Fruit fly (Drosophila melanogaster) whole organism, embryonic: Measurements from ENCODE around the gene Cp16.
A peak's percentile ranks its signal among the peaks of the same experiment; 100 is the strongest.

ENCODE experiments used
- Aef1 ChIP-seq: fragments of 200-800 bp; sonication (Bioruptor generic); IDR thresholded peaks from 3 replicates; pipeline ENCODE4 v1.3.6; 2022; ENCODE audit warnings: missing biosample characterization, missing genetic modification characterization
- Atf6 ChIP-seq: fragments of 200-800 bp; sonication (Bioruptor generic); IDR thresholded peaks from 2 replicates; pipeline ENCODE4 v1.3.6; 2022; ENCODE audit warnings: missing biosample characterization, missing genetic modification characterization
- CG10543 ChIP-seq: fragments of 200-800 bp; sonication (Bioruptor generic); optimal IDR thresholded peaks from 3 replicates; lab custom pipeline; 2017; ENCODE audit warnings: missing biosample characterization, mild to moderate bottlenecking, missing genetic modification characterization, moderate library complexity
- CG11398 ChIP-seq: fragments of 200-800 bp; sonication (Bioruptor generic); optimal IDR thresholded peaks from 2 replicates; lab custom pipeline; 2016; ENCODE audit warnings: missing biosample characterization, missing genetic modification characterization
- CG1233 ChIP-seq: fragments of 200-800 bp; sonication (Bioruptor generic); optimal IDR thresholded peaks from 4 replicates; lab custom pipeline; 2018; ENCODE audit warnings: missing biosample characterization, mild to moderate bottlenecking, missing genetic modification characterization
- CG13424 ChIP-seq: fragments of 200-800 bp; sonication (Bioruptor generic); optimal IDR thresholded peaks from 2 replicates; lab custom pipeline; 2019; ENCODE audit warnings: missing biosample characterization, mild to moderate bottlenecking, missing genetic modification characterization, moderate library complexity
- CG13894 ChIP-seq: fragments of 200-800 bp; sonication (Bioruptor generic); optimal IDR thresholded peaks from 3 replicates; lab custom pipeline; 2018; ENCODE audit warnings: missing biosample characterization, mild to moderate bottlenecking, missing genetic modification characterization, moderate library complexity
- CG14050 ChIP-seq: fragments of 200-800 bp; sonication (Bioruptor generic); IDR thresholded peaks from 3 replicates; pipeline ENCODE4 v1.3.6; 2022; ENCODE audit warnings: missing biosample characterization, missing genetic modification characterization
- CG15073 ChIP-seq: fragments of 200-800 bp; sonication (Bioruptor generic); optimal IDR thresholded peaks from 2 replicates; lab custom pipeline; 2016; ENCODE audit warnings: missing biosample characterization, missing genetic modification characterization
- CG16779 ChIP-seq: fragments of 200-800 bp; sonication (Bioruptor generic); IDR thresholded peaks from 2 replicates; pipeline ENCODE4 v1.3.6; 2022; ENCODE audit warnings: missing biosample characterization, missing genetic modification characterization
- CG2712 ChIP-seq: fragments of 200-800 bp; optimal IDR thresholded peaks from 3 replicates; lab custom pipeline; 2019; ENCODE audit warnings: missing biosample characterization, mild to moderate bottlenecking, missing genetic modification characterization, moderate library complexity
- CG34376 ChIP-seq: fragments of 200-800 bp; sonication (Bioruptor generic); optimal IDR thresholded peaks from 2 replicates; lab custom pipeline; 2018; ENCODE audit warnings: missing biosample characterization, mild to moderate bottlenecking, missing genetic modification characterization
- CG3838 ChIP-seq: fragments of 200-800 bp; sonication (Bioruptor generic); optimal IDR thresholded peaks from 3 replicates; lab custom pipeline; 2016; ENCODE audit warnings: missing biosample characterization, missing genetic modification characterization
- CG4707 ChIP-seq: fragments of 200-800 bp; sonication (Bioruptor generic); optimal IDR thresholded peaks from 2 replicates; lab custom pipeline; 2018; ENCODE audit warnings: missing biosample characterization, mild to moderate bottlenecking, missing genetic modification characterization, moderate library complexity
- CG4730 ChIP-seq: fragments of 200-800 bp; sonication (Bioruptor generic); IDR thresholded peaks from 2 replicates; pipeline ENCODE4 v1.3.6; 2022; ENCODE audit warnings: missing biosample characterization, missing genetic modification characterization
- CG4854 ChIP-seq: fragments of 200-800 bp; sonication (Bioruptor generic); optimal IDR thresholded peaks from 2 replicates; lab custom pipeline; 2016; ENCODE audit warnings: missing biosample characterization, missing genetic modification characterization, inconsistent platforms
- CG6683 ChIP-seq: fragments of 200-800 bp; sonication (Bioruptor generic); optimal IDR thresholded peaks from 2 replicates; lab custom pipeline; 2017; ENCODE audit warnings: missing biosample characterization, mild to moderate bottlenecking, missing genetic modification characterization, missing genetic modification reagents
- CG6854 ChIP-seq: fragments of 200-800 bp; sonication (Bioruptor generic); optimal IDR thresholded peaks from 3 replicates; lab custom pipeline; 2017; ENCODE audit warnings: missing biosample characterization, mild to moderate bottlenecking, missing genetic modification characterization
- CG7271 ChIP-seq: fragments of 200-800 bp; sonication (Bioruptor generic); optimal IDR thresholded peaks from 2 replicates; lab custom pipeline; 2018; ENCODE audit warnings: missing biosample characterization, mild to moderate bottlenecking, missing genetic modification characterization, moderate library complexity
- CG8281 ChIP-seq: fragments of 200-800 bp; sonication (Bioruptor generic); optimal IDR thresholded peaks from 2 replicates; lab custom pipeline; 2018; ENCODE audit warnings: missing biosample characterization, mild to moderate bottlenecking, missing genetic modification characterization, moderate library complexity
- CG8944 ChIP-seq: fragments of 200-800 bp; sonication (Bioruptor generic); optimal IDR thresholded peaks from 3 replicates; lab custom pipeline; 2016; ENCODE audit warnings: missing biosample characterization, missing genetic modification characterization
- CTCF ChIP-seq: fragments of 200-800 bp; sonication (Bioruptor generic); optimal IDR thresholded peaks from 2 replicates; lab custom pipeline; 2017; ENCODE audit warnings: missing biosample characterization, mild to moderate bottlenecking, missing genetic modification characterization, moderate library complexity
- Deaf1 ChIP-seq: fragments of 200-800 bp; optimal IDR thresholded peaks from 3 replicates; lab custom pipeline; 2019; ENCODE audit warnings: missing biosample characterization, mild to moderate bottlenecking, missing genetic modification characterization, moderate library complexity
- E2f2 ChIP-seq: fragments of 200-800 bp; sonication (Bioruptor generic); IDR thresholded peaks from 2 replicates; pipeline ENCODE4 v1.3.6; 2022; ENCODE audit warnings: missing biosample characterization, missing genetic modification characterization
- Eip74EF ChIP-seq, 2 experiments: fragments of 200-800 bp in 1 of 2; fragments of >200 bp in 1 of 2; sonication (Bioruptor generic) in 1 of 2; optimal IDR thresholded peaks; 2 replicates each; lab custom pipeline; 2017 to 2019; ENCODE audit warnings: missing biosample characterization in 2 of 2, missing genetic modification characterization in 2 of 2, mild to moderate bottlenecking in 1 of 2, moderate library complexity in 1 of 2
- Hmr ChIP-seq: fragments of 200-800 bp; sonication (Bioruptor generic); optimal IDR thresholded peaks from 3 replicates; lab custom pipeline; 2017; ENCODE audit warnings: mild to moderate bottlenecking, missing biosample characterization, missing genetic modification reagents, missing genetic modification characterization
- Oli ChIP-seq: fragments of 200-800 bp; sonication (Bioruptor generic); optimal IDR thresholded peaks from 2 replicates; lab custom pipeline; 2018; ENCODE audit warnings: missing biosample characterization, mild to moderate bottlenecking, missing genetic modification characterization, moderate library complexity
- Optix ChIP-seq: fragments of 200-800 bp; sonication (Bioruptor generic); IDR thresholded peaks from 3 replicates; pipeline ENCODE4 v1.3.6; 2022; ENCODE audit warnings: missing biosample characterization, missing genetic modification characterization
- Ptx1 ChIP-seq: fragments of 200-800 bp; sonication (Bioruptor generic); IDR thresholded peaks from 2 replicates; pipeline ENCODE4 v1.3.6; 2022; ENCODE audit warnings: missing biosample characterization, missing genetic modification characterization
- Stat92E ChIP-seq, 3 experiments: fragments of >200 bp in 2 of 3; fragments of 200-800 bp in 1 of 3; sonication (Bioruptor generic) in 1 of 3; optimal IDR thresholded peaks; 2 replicates each; lab custom pipeline; 2017 to 2019; ENCODE audit warnings: missing biosample characterization in 3 of 3, missing genetic modification characterization in 3 of 3, mild to moderate bottlenecking in 1 of 3, moderate library complexity in 1 of 3
- Taf1 ChIP-seq: fragments of 200-800 bp; sonication (Bioruptor generic); IDR thresholded peaks from 2 replicates; pipeline ENCODE4 v1.3.6; 2022; ENCODE audit warnings: missing biosample characterization, missing genetic modification characterization
- bbx ChIP-seq: fragments of 200-800 bp; sonication (Bioruptor generic); IDR thresholded peaks from 2 replicates; pipeline ENCODE4 v1.3.6; 2022; ENCODE audit warnings: missing biosample characterization, missing genetic modification characterization; ENCODE audit not compliant: partially characterized antibody
- bigmax ChIP-seq: fragments of 200-800 bp; sonication (Bioruptor generic); optimal IDR thresholded peaks from 2 replicates; lab custom pipeline; 2018; ENCODE audit warnings: missing biosample characterization, mild to moderate bottlenecking, missing genetic modification characterization
- corto ChIP-seq: fragments of 200-800 bp; sonication (Bioruptor generic); optimal IDR thresholded peaks from 2 replicates; lab custom pipeline; 2016; ENCODE audit warnings: missing biosample characterization, mild to moderate bottlenecking, missing genetic modification characterization, moderate library complexity
- gem ChIP-seq: fragments of 200-800 bp; sonication (Bioruptor generic); optimal IDR thresholded peaks from 2 replicates; lab custom pipeline; 2019; ENCODE audit warnings: missing biosample characterization, mild to moderate bottlenecking, missing genetic modification characterization, moderate library complexity
- ind ChIP-seq: fragments of 200-800 bp; sonication (Bioruptor generic); optimal IDR thresholded peaks from 3 replicates; lab custom pipeline; 2016; ENCODE audit warnings: missing biosample characterization, missing genetic modification characterization
- kay ChIP-seq: fragments of 200-800 bp; sonication (Bioruptor generic); optimal IDR thresholded peaks from 2 replicates; lab custom pipeline; 2016; ENCODE audit warnings: missing biosample characterization, missing genetic modification characterization
- kni ChIP-seq: fragments of 200-800 bp; sonication (Bioruptor generic); optimal IDR thresholded peaks from 3 replicates; lab custom pipeline; 2017; ENCODE audit warnings: mild to moderate bottlenecking, missing biosample characterization, missing genetic modification reagents, missing genetic modification characterization
- nau ChIP-seq: fragments of 200-800 bp; sonication (Bioruptor generic); optimal IDR thresholded peaks from 3 replicates; lab custom pipeline; 2017; ENCODE audit warnings: missing biosample characterization, mild to moderate bottlenecking, missing genetic modification characterization, missing genetic modification reagents
- odd ChIP-seq: fragments of 200-800 bp; sonication (Bioruptor generic); optimal IDR thresholded peaks from 2 replicates; lab custom pipeline; 2017; ENCODE audit warnings: missing biosample characterization, mild to moderate bottlenecking, missing genetic modification characterization
- ro ChIP-seq: fragments of 200-800 bp; sonication (Bioruptor generic); IDR thresholded peaks from 2 replicates; pipeline ENCODE4 v1.3.6; 2022; ENCODE audit warnings: missing biosample characterization, missing genetic modification characterization
- salm ChIP-seq: fragments of 200-800 bp; sonication (Bioruptor generic); optimal IDR thresholded peaks from 2 replicates; lab custom pipeline; 2018; ENCODE audit warnings: missing biosample characterization, mild to moderate bottlenecking, missing genetic modification characterization
- schlank ChIP-seq: fragments of 200-800 bp; sonication (Bioruptor generic); optimal IDR thresholded peaks from 2 replicates; lab custom pipeline; 2018; ENCODE audit warnings: missing biosample characterization, mild to moderate bottlenecking, missing genetic modification characterization
- seq ChIP-seq: fragments of 200-800 bp; sonication (Bioruptor generic); IDR thresholded peaks from 2 replicates; pipeline ENCODE4 v1.3.6; 2022; ENCODE audit warnings: missing biosample characterization, missing genetic modification characterization
- sisA ChIP-seq: fragments of 200-800 bp; sonication (Bioruptor generic); IDR thresholded peaks from 2 replicates; pipeline ENCODE4 v1.3.6; 2022; ENCODE audit warnings: missing biosample characterization, missing genetic modification characterization
- sqz ChIP-seq: fragments of 200-800 bp; sonication (Bioruptor generic); optimal IDR thresholded peaks from 3 replicates; lab custom pipeline; 2018; ENCODE audit warnings: missing biosample characterization, mild to moderate bottlenecking, missing genetic modification characterization
- tin ChIP-seq: fragments of 200-800 bp; sonication (Bioruptor generic); optimal IDR thresholded peaks from 3 replicates; lab custom pipeline; 2016; ENCODE audit warnings: missing biosample characterization, missing genetic modification characterization
- tup ChIP-seq: fragments of 200-800 bp; sonication (Bioruptor generic); optimal IDR thresholded peaks from 2 replicates; lab custom pipeline; 2016; ENCODE audit warnings: missing biosample characterization, mild to moderate bottlenecking, missing genetic modification characterization, moderate library complexity
- wdn ChIP-seq: fragments of 200-800 bp; sonication (Bioruptor generic); IDR thresholded peaks from 2 replicates; pipeline ENCODE4 v1.3.6; 2022; ENCODE audit warnings: missing biosample characterization, missing genetic modification characterization
- z ChIP-seq: fragments of 200-800 bp; sonication (Bioruptor generic); IDR thresholded peaks from 3 replicates; pipeline ENCODE4 v1.3.6; 2022; ENCODE audit warnings: missing biosample characterization, missing genetic modification characterization

Gene Cp16

DNA sequence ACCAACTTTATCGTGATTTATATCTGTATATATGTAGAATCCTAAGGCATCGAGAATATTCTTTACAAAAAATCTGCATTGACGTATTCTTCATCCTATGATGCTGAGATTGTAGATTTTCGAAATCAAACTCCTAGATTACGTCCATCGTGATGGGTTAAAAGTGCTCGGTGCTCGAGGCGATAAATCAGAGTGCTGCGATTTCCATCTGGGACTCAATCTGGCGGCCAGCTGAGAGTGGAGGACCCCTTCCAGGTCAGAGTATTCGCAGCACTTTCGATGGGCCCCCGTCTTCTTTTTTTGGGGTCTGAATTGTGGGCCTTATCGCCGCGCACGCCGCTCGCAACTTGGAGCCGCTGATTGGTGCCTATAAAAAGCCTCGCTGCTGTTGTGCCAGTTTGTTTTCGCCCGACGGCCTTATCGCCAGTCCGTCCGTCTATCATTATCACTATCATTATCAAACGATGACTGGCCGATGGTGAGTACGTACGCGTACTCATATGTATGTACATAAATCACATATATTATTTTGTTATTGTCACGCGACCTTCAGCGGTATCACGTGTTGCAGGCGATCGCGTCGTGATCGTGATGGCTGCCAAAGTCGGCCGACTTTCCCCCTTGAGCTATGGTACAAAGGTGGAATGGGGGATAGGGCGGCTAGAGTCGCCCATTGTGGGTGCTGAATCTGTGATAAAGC lies 26.9 kb upstream of the Cp16 start (continued):
- TF ChIP-seq schlank (tag; lab: Kevin White, UChicago) (peak; percentile 18), CG8281 (tag; lab: Kevin White, UChicago) (peak; percentile 31), CG3838 (no peak), Oli (tag; lab: Kevin White, UChicago) (no peak), Deaf1 (peak; percentile 49), CG1233 (GFP tag; lab: Kevin White, UChicago) (no peak), bbx (GFP tag; lab: Robert Waterston, UW) (no peak), Aef1 (GFP tag; lab: Robert Waterston, UW) (no peak), CG10543 (GFP tag; lab: Kevin White, UChicago) (peak; percentile 85), CG4854 (no peak), E2f2 (GFP tag; lab: Robert Waterston, UW) (no peak), CG6683 (GFP tag; lab: Kevin White, UChicago) (no peak), CG2712 (tag; lab: Kevin White, UChicago) (no peak), kay (GFP tag; lab: Kevin White, UChicago) (peak; percentile 44), Optix (no peak), Atf6 (GFP tag; lab: Robert Waterston, UW) (no peak), seq (GFP tag; lab: Robert Waterston, UW) (no peak), sisA (GFP tag; lab: Robert Waterston, UW) (no peak), Eip74EF (GFP tag; optimal IDR thresholded peaks at IDR 0.05; lab: Kevin White, UChicago) (no peak), tup (GFP tag; lab: Kevin White, UChicago) (no peak), CG13424 (tag; lab: Kevin White, UChicago) (no peak), odd (GFP tag; lab: Kevin White, UChicago) (no peak), CG34376 (GFP tag; lab: Kevin White, UChicago) (peak; percentile 89), wdn (no peak), sqz (GFP tag; lab: Kevin White, UChicago) (no peak), corto (GFP tag; lab: Kevin White, UChicago) (no peak), CG6854 (GFP tag; lab: Kevin White, UChicago) (peak; percentile 7), Hmr (GFP tag; lab: Kevin White, UChicago) (peak; percentile 41), CG14050 (GFP tag; lab: Robert Waterston, UW) (no peak), CG11398 (GFP tag; lab: Kevin White, UChicago) (no peak), z (GFP tag; lab: Robert Waterston, UW) (no peak), gem (tag; lab: Kevin White, UChicago) (no peak), Taf1 (no peak), Stat92E (GFP tag; optimal IDR thresholded peaks at IDR 0.05; lab: Kevin White, UChicago) (peak in 1 of 3 experiments; percentile 59), CG16779 (GFP tag; lab: Robert Waterston, UW) (no peak), CG7271 (tag; lab: Kevin White, UChicago) (no peak), CG13894 (tag; lab: Kevin White, UChicago) (no peak), tin (GFP tag; lab: Kevin White, UChicago) (no peak), kni (no peak), salm (tag; lab: Kevin White, UChicago) (peak; percentile 41), nau (GFP tag; lab: Kevin White, UChicago) (no peak), CG8944 (GFP tag; lab: Kevin White, UChicago) (no peak), Ptx1 (GFP tag; lab: Robert Waterston, UW) (no peak), CG4730 (no peak), ro (GFP tag; lab: Robert Waterston, UW) (no peak), ind (GFP tag; lab: Kevin White, UChicago) (no peak), CG4707 (GFP tag; lab: Kevin White, UChicago) (no peak), CTCF (GFP tag; lab: Kevin White, UChicago) (no peak), CG15073 (no peak), bigmax (GFP tag; lab: Kevin White, UChicago) (no peak)
